Fruit fly (Drosophila melanogaster) whole organism, embryonic: ENCODE measurements around the gene CG31102.
A peak's percentile ranks its signal among the peaks of the same experiment; 100 is the strongest.

Source experiments
- ATbp ChIP-seq: fragments of 200-800 bp; sonication (Bioruptor generic); optimal IDR thresholded peaks from 2 replicates; lab custom pipeline; 2017; ENCODE audit warnings: missing biosample characterization, mild to moderate bottlenecking, missing genetic modification characterization, missing genetic modification reagents
- Asciz ChIP-seq: fragments of 200-800 bp; sonication (Bioruptor generic); optimal IDR thresholded peaks from 2 replicates; lab custom pipeline; 2017; ENCODE audit warnings: missing biosample characterization, mild to moderate bottlenecking, missing genetic modification characterization, missing genetic modification reagents
- CG10147 ChIP-seq: fragments of 200-800 bp; sonication (Bioruptor generic); optimal IDR thresholded peaks from 2 replicates; lab custom pipeline; 2019; ENCODE audit warnings: missing biosample characterization, mild to moderate bottlenecking, missing genetic modification characterization, moderate library complexity
- CG10209 ChIP-seq: fragments of 200-800 bp; sonication (Bioruptor generic); optimal IDR thresholded peaks from 3 replicates; lab custom pipeline; 2017; ENCODE audit warnings: missing biosample characterization, mild to moderate bottlenecking, missing genetic modification characterization, missing genetic modification reagents
- CG10431 ChIP-seq: fragments of 200-800 bp; sonication (Bioruptor generic); optimal IDR thresholded peaks from 3 replicates; lab custom pipeline; 2018; ENCODE audit warnings: missing biosample characterization, mild to moderate bottlenecking, missing genetic modification characterization
- CG11093 ChIP-seq: fragments of 200-800 bp; sonication (Bioruptor generic); IDR thresholded peaks from 3 replicates; pipeline ENCODE4 v1.3.6; 2022; ENCODE audit warnings: missing biosample characterization, missing genetic modification characterization
- CG11247 ChIP-seq: fragments of 200-800 bp; sonication (Bioruptor generic); IDR thresholded peaks from 2 replicates; pipeline ENCODE4 v1.3.6; 2022; ENCODE audit warnings: missing biosample characterization, missing genetic modification characterization
- CG12299 ChIP-seq: fragments of 200-800 bp; sonication (Bioruptor generic); optimal IDR thresholded peaks from 2 replicates; lab custom pipeline; 2018; ENCODE audit warnings: missing biosample characterization, mild to moderate bottlenecking, missing genetic modification characterization
- CG1233 ChIP-seq: fragments of 200-800 bp; sonication (Bioruptor generic); optimal IDR thresholded peaks from 4 replicates; lab custom pipeline; 2018; ENCODE audit warnings: missing biosample characterization, mild to moderate bottlenecking, missing genetic modification characterization
- CG14860 ChIP-seq: fragments of 200-800 bp; sonication (Bioruptor generic); IDR thresholded peaks from 3 replicates; pipeline ENCODE4 v1.3.6; 2022; ENCODE audit warnings: missing biosample characterization, missing genetic modification characterization; ENCODE audit not compliant: partially characterized antibody
- CG15601 ChIP-seq: fragments of 200-800 bp; sonication (Bioruptor generic); optimal IDR thresholded peaks from 3 replicates; lab custom pipeline; 2019; ENCODE audit warnings: missing biosample characterization, mild to moderate bottlenecking, missing genetic modification characterization, moderate library complexity
- CG1603 ChIP-seq: fragments of 200-800 bp; sonication (Bioruptor generic); optimal IDR thresholded peaks from 2 replicates; lab custom pipeline; 2019; ENCODE audit warnings: missing biosample characterization, mild to moderate bottlenecking, missing genetic modification characterization, moderate library complexity
- CG17568 ChIP-seq: fragments of 200-800 bp; sonication (Bioruptor generic); optimal IDR thresholded peaks from 2 replicates; lab custom pipeline; 2018; ENCODE audit warnings: missing biosample characterization, mild to moderate bottlenecking, missing genetic modification characterization, moderate library complexity
- CG17912 ChIP-seq: fragments of 200-800 bp; sonication (Bioruptor generic); optimal IDR thresholded peaks from 2 replicates; lab custom pipeline; 2018; ENCODE audit warnings: missing biosample characterization, mild to moderate bottlenecking, missing genetic modification characterization
- CG18476 ChIP-seq: fragments of 200-800 bp; sonication (Bioruptor generic); optimal IDR thresholded peaks from 2 replicates; lab custom pipeline; 2016; ENCODE audit warnings: missing biosample characterization, mild to moderate bottlenecking, missing genetic modification characterization
- CG18599 ChIP-seq: fragments of 200-800 bp; sonication (Bioruptor generic); optimal IDR thresholded peaks from 3 replicates; lab custom pipeline; 2017; ENCODE audit warnings: missing biosample characterization, missing genetic modification characterization, mild to moderate bottlenecking, moderate library complexity, missing genetic modification reagents
- CG2199 ChIP-seq: fragments of 200-800 bp; sonication (Bioruptor generic); IDR thresholded peaks from 3 replicates; pipeline ENCODE4 v1.3.6; 2022; ENCODE audit warnings: missing biosample characterization, missing genetic modification characterization
- CG6654 ChIP-seq: fragments of 200-800 bp; sonication (Bioruptor generic); optimal IDR thresholded peaks from 2 replicates; lab custom pipeline; 2017; ENCODE audit warnings: missing biosample characterization, mild to moderate bottlenecking, missing genetic modification characterization
- CG7786 ChIP-seq: fragments of 200-800 bp; sonication (Bioruptor generic); optimal IDR thresholded peaks from 2 replicates; lab custom pipeline; 2016; ENCODE audit warnings: missing biosample characterization, missing genetic modification characterization
- CkIIα-i1 ChIP-seq: fragments of 200-800 bp; sonication (Bioruptor generic); IDR thresholded peaks from 2 replicates; pipeline ENCODE4 v1.3.6; 2022; ENCODE audit warnings: missing biosample characterization, missing genetic modification characterization
- Ets97D ChIP-seq: fragments of 200-800 bp; sonication (Bioruptor generic); optimal IDR thresholded peaks from 3 replicates; lab custom pipeline; 2016; ENCODE audit warnings: missing biosample characterization, missing genetic modification characterization
- GATAe ChIP-seq: fragments of 200-800 bp; sonication (Bioruptor generic); conservative IDR thresholded peaks from 2 replicates; pipeline ENCODE4 v1.3.6; 2022; ENCODE audit warnings: missing biosample characterization, missing genetic modification characterization
- Opbp ChIP-seq: fragments of 200-800 bp; sonication (Bioruptor generic); IDR thresholded peaks from 3 replicates; pipeline ENCODE4 v1.3.6; 2022; ENCODE audit warnings: missing biosample characterization, missing genetic modification characterization; ENCODE audit not compliant: partially characterized antibody
- Optix ChIP-seq: fragments of 200-800 bp; sonication (Bioruptor generic); IDR thresholded peaks from 3 replicates; pipeline ENCODE4 v1.3.6; 2022; ENCODE audit warnings: missing biosample characterization, missing genetic modification characterization
- Sox100B ChIP-seq: fragments of 200-800 bp; sonication (Bioruptor generic); optimal IDR thresholded peaks from 3 replicates; lab custom pipeline; 2018; ENCODE audit warnings: missing biosample characterization, mild to moderate bottlenecking, missing genetic modification characterization
- Sry-δ ChIP-seq: fragments of 200-800 bp; sonication (Bioruptor generic); optimal IDR thresholded peaks from 2 replicates; lab custom pipeline; 2016; ENCODE audit warnings: missing biosample characterization, missing genetic modification characterization
- Trl ChIP-seq, 3 experiments: fragments of >200 bp in 2 of 3; fragments of 200-800 bp in 1 of 3; sonication (Bioruptor generic) in 1 of 3; optimal IDR thresholded peaks; 2 replicates in 1 of 3; 3 replicates in 2 of 3; lab custom pipeline; 2016 to 2017; ENCODE audit warnings: missing biosample characterization in 1 of 3, missing genetic modification characterization in 1 of 3
- Vsx1 ChIP-seq: fragments of 200-800 bp; sonication (Bioruptor generic); optimal IDR thresholded peaks from 2 replicates; lab custom pipeline; 2017; ENCODE audit warnings: missing biosample characterization, mild to moderate bottlenecking, missing genetic modification characterization, missing genetic modification reagents
- YL-1 ChIP-seq: fragments of 200-800 bp; sonication (Bioruptor generic); optimal IDR thresholded peaks from 3 replicates; lab custom pipeline; 2017; ENCODE audit warnings: missing biosample characterization, mild to moderate bottlenecking, missing genetic modification characterization
- bsh ChIP-seq, 2 experiments: fragments of 200-800 bp; sonication (Bioruptor generic); optimal IDR thresholded peaks; 2 replicates each; lab custom pipeline; 2017 to 2018; ENCODE audit warnings: mild to moderate bottlenecking in 2 of 2, missing biosample characterization in 2 of 2, missing genetic modification characterization in 2 of 2, moderate library complexity in 1 of 2
- cas ChIP-seq: fragments of 200-800 bp; sonication (Bioruptor generic); IDR thresholded peaks from 2 replicates; pipeline ENCODE4 v1.3.6; 2022; ENCODE audit warnings: missing biosample characterization, missing genetic modification characterization
- ci ChIP-seq: fragments of 200-800 bp; sonication (Bioruptor generic); IDR thresholded peaks from 3 replicates; pipeline ENCODE4 v1.3.6; 2022; ENCODE audit warnings: missing biosample characterization, missing genetic modification characterization
- corto ChIP-seq: fragments of 200-800 bp; sonication (Bioruptor generic); optimal IDR thresholded peaks from 2 replicates; lab custom pipeline; 2016; ENCODE audit warnings: missing biosample characterization, mild to moderate bottlenecking, missing genetic modification characterization, moderate library complexity
- crp ChIP-seq, 2 experiments: fragments of 200-800 bp; sonication (Bioruptor generic); optimal IDR thresholded peaks; 2 replicates in 1 of 2; 3 replicates in 1 of 2; lab custom pipeline; 2017; ENCODE audit warnings: missing biosample characterization in 2 of 2, missing genetic modification characterization in 2 of 2, mild to moderate bottlenecking in 1 of 2, moderate library complexity in 1 of 2
- dmrt11E ChIP-seq: fragments of 200-800 bp; sonication (Bioruptor generic); optimal IDR thresholded peaks from 3 replicates; lab custom pipeline; 2018; ENCODE audit warnings: missing biosample characterization, mild to moderate bottlenecking, missing genetic modification characterization, moderate library complexity
- exex ChIP-seq: fragments of 200-800 bp; sonication (Bioruptor generic); optimal IDR thresholded peaks from 4 replicates; lab custom pipeline; 2018; ENCODE audit warnings: missing biosample characterization, mild to moderate bottlenecking, missing genetic modification characterization, moderate library complexity
- eyg ChIP-seq: fragments of 200-800 bp; sonication (Bioruptor generic); optimal IDR thresholded peaks from 3 replicates; lab custom pipeline; 2016; ENCODE audit warnings: missing biosample characterization, missing genetic modification characterization
- fru ChIP-seq: fragments of >200 bp; optimal IDR thresholded peaks from 2 replicates; lab custom pipeline; 2017
- gcm ChIP-seq: fragments of 200-800 bp; sonication (Bioruptor generic); optimal IDR thresholded peaks from 2 replicates; lab custom pipeline; 2019; ENCODE audit warnings: missing biosample characterization, mild to moderate bottlenecking, missing genetic modification characterization, moderate library complexity
- gt ChIP-seq: fragments of 200-800 bp; sonication (Bioruptor generic); IDR thresholded peaks from 2 replicates; pipeline ENCODE4 v1.3.6; 2022; ENCODE audit warnings: missing biosample characterization, missing genetic modification characterization
- hth ChIP-seq: fragments of >200 bp; optimal IDR thresholded peaks from 2 replicates; lab custom pipeline; 2017; ENCODE audit warnings: inconsistent platforms
- lab ChIP-seq: fragments of 200-800 bp; sonication (Bioruptor generic); optimal IDR thresholded peaks from 3 replicates; lab custom pipeline; 2017; ENCODE audit warnings: missing biosample characterization, missing genetic modification characterization, mild to moderate bottlenecking, moderate library complexity, missing genetic modification reagents
- lbe ChIP-seq: fragments of 200-800 bp; sonication (Bioruptor generic); optimal IDR thresholded peaks from 2 replicates; lab custom pipeline; 2016; ENCODE audit warnings: missing biosample characterization, mild to moderate bottlenecking, missing genetic modification characterization
- odd ChIP-seq: fragments of 200-800 bp; sonication (Bioruptor generic); optimal IDR thresholded peaks from 2 replicates; lab custom pipeline; 2017; ENCODE audit warnings: missing biosample characterization, mild to moderate bottlenecking, missing genetic modification characterization
- prd ChIP-seq, 3 experiments: fragments of >200 bp in 2 of 3; fragments of 200-800 bp in 1 of 3; sonication (Bioruptor generic) in 1 of 3; optimal IDR thresholded peaks in 2 of 3; IDR thresholded peaks in 1 of 3; 2 replicates in 2 of 3; 3 replicates in 1 of 3; pipeline versions ENCODE4 v1.3.6 to Lab custom; 2017 to 2022; ENCODE audit warnings: missing biosample characterization in 1 of 3, missing genetic modification characterization in 1 of 3
- salm ChIP-seq: fragments of 200-800 bp; sonication (Bioruptor generic); optimal IDR thresholded peaks from 2 replicates; lab custom pipeline; 2018; ENCODE audit warnings: missing biosample characterization, mild to moderate bottlenecking, missing genetic modification characterization
- sd ChIP-seq: fragments of 200-800 bp; sonication (Bioruptor generic); optimal IDR thresholded peaks from 3 replicates; lab custom pipeline; 2018; ENCODE audit warnings: missing biosample characterization, mild to moderate bottlenecking, missing genetic modification characterization, moderate library complexity
- sens ChIP-seq: fragments of 200-800 bp; sonication (Bioruptor generic); peaks from one replicate; lab custom pipeline; 2016; ENCODE audit warnings: missing biosample characterization, missing genetic modification characterization
- wek ChIP-seq: fragments of 200-800 bp; sonication (Bioruptor generic); optimal IDR thresholded peaks from 3 replicates; lab custom pipeline; 2018; ENCODE audit warnings: missing biosample characterization, mild to moderate bottlenecking, missing genetic modification characterization, moderate library complexity

The CG31102 gene

DNA sequence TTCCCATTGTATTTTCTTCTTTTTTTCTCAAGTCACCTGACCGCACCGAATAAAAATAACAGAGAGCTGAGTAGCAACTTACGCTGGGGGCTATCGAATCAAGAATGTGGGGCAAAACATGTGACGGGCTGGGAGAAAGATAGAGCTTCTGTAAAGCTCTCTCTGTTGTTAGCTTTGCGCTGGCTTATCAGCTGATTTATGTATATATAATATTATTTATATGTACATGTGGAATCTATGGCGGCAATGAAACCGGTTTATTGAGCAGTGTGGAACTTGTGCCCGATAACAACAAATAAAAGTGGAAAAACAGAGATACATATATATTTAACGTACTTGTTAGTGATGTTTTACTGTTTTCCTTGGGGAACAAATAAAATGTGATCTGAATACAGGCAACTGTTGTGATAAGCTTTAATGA lies 2.5 kb downstream of the CG31102 start, which contains the start of gene CG31098 (continued):
- no peak for TF ChIP-seq dmrt11E
- TF ChIP-seq CG17912 (GFP tag; lab: Kevin White, UChicago): no peak
- peak; percentile 11 for TF ChIP-seq CG10147 (GFP tag; lab: Kevin White, UChicago)
- TF ChIP-seq cas (GFP tag; lab: Robert Waterston, UW): no peak
- TF ChIP-seq GATAe (GFP tag; lab: Robert Waterston, UW): no peak
- TF ChIP-seq CG7786 (GFP tag; lab: Kevin White, UChicago): no peak
- no peak for TF ChIP-seq hth (lab: Kevin White, UChicago)
- no peak for TF ChIP-seq CkIIα-i1 (GFP tag; lab: Robert Waterston, UW)
- no peak for TF ChIP-seq CG18476 (GFP tag; lab: Kevin White, UChicago)
- TF ChIP-seq Optix (GFP tag; lab: Robert Waterston, UW): 0 out of 3 replicates have a peak, but pooled peaks have one; percentile 18
- no peak for TF ChIP-seq prd (optimal IDR thresholded peaks at IDR 0.05; lab: Kevin White, UChicago)
- TF ChIP-seq prd (GFP tag; IDR thresholded peaks at IDR 0.05; lab: Robert Waterston, UW): no peak
- peak; percentile 48 for TF ChIP-seq lab
- peak; percentile 35 for TF ChIP-seq CG12299 (tag; lab: Kevin White, UChicago)
- TF ChIP-seq Asciz (GFP tag; lab: Kevin White, UChicago): no peak
- TF ChIP-seq CG11093: no peak
- peak; percentile 0 for TF ChIP-seq YL-1 (GFP tag; lab: Kevin White, UChicago)
- TF ChIP-seq odd: peak; percentile 53
- no peak for TF ChIP-seq eyg
- TF ChIP-seq lbe (GFP tag; lab: Kevin White, UChicago): no peak
- no peak for TF ChIP-seq bsh (GFP tag; optimal IDR thresholded peaks at IDR 0.05; lab: Kevin White, UChicago)
- TF ChIP-seq wek (GFP tag; lab: Kevin White, UChicago): peak; percentile 40
- no peak for TF ChIP-seq Ets97D (GFP tag; lab: Kevin White, UChicago)
- TF ChIP-seq CG6654 (GFP tag; lab: Kevin White, UChicago): no peak
- peak; percentile 48 for TF ChIP-seq CG18599 (GFP tag; lab: Kevin White, UChicago)
- no peak for TF ChIP-seq CG1233 (GFP tag; lab: Kevin White, UChicago)
- TF ChIP-seq Sry-δ (GFP tag; lab: Kevin White, UChicago): no peak
- peak; percentile 61 for TF ChIP-seq corto (GFP tag; lab: Kevin White, UChicago)
- peak; percentile 26 for TF ChIP-seq CG10431 (GFP tag; lab: Kevin White, UChicago)
- TF ChIP-seq CG1603 (tag; lab: Kevin White, UChicago): no peak
- peak; percentile 22; the same call in 1 of the 3 replicates for TF ChIP-seq ci (GFP tag; lab: Robert Waterston, UW)
- no peak for TF ChIP-seq gcm (GFP tag; lab: Kevin White, UChicago)
- peak; percentile 95 for TF ChIP-seq sd (tag; lab: Kevin White, UChicago)
- peak; percentile 0 for TF ChIP-seq CG15601 (tag; lab: Kevin White, UChicago)
- no peak for TF ChIP-seq Opbp (GFP tag; lab: Robert Waterston, UW)
- peak; percentile 20 for TF ChIP-seq sens
- TF ChIP-seq salm (tag; lab: Kevin White, UChicago): peak; percentile 48
- no peak for TF ChIP-seq CG10209 (GFP tag; lab: Kevin White, UChicago)
- TF ChIP-seq CG14860 (GFP tag; lab: Robert Waterston, UW): no peak
- TF ChIP-seq gt (GFP tag; lab: Robert Waterston, UW): no peak
- TF ChIP-seq crp (GFP tag; optimal IDR thresholded peaks at IDR 0.05; lab: Kevin White, UChicago): peak in 1 of 2 experiments; percentile 71
- no peak for TF ChIP-seq CG2199
- TF ChIP-seq Trl (optimal IDR thresholded peaks at IDR 0.05; lab: Kevin White, UChicago): peak; percentile 47 to 51
- no peak for TF ChIP-seq Trl (GFP tag; optimal IDR thresholded peaks at IDR 0.05; lab: Kevin White, UChicago)
- peak; percentile 35 for TF ChIP-seq Vsx1 (GFP tag; lab: Kevin White, UChicago)
- TF ChIP-seq exex (tag; lab: Kevin White, UChicago): peak; percentile 49
- no peak for TF ChIP-seq CG11247 (GFP tag; lab: Robert Waterston, UW)
- peak; percentile 63 for TF ChIP-seq CG17568
- TF ChIP-seq ATbp (GFP tag; lab: Kevin White, UChicago): peak; percentile 39
- TF ChIP-seq Sox100B (GFP tag; lab: Kevin White, UChicago): no peak
- TF ChIP-seq fru (lab: Kevin White, UChicago): no peak
